Worm (Caenorhabditis elegans): ENCODE data around the gene sap-140.

The sap-140 gene

ce11 chrIII:7495616-7496146, 3.9 kb upstream of the sap-140 start:
- TF ChIP-seq hlh-30 (tag; optimal IDR thresholded peaks at IDR 0.05; ENCODE audit: insufficient read depth) (no peak), ama-1 (optimal IDR thresholded peaks at IDR 0.05) (no peak), lin-11 (tag; optimal IDR thresholded peaks at IDR 0.05) (no peak), sdc-2 (tag; optimal IDR thresholded peaks at IDR 0.05) (no peak), nfya-1 (tag; optimal IDR thresholded peaks at IDR 0.05) (no peak), zip-5 (tag; optimal IDR thresholded peaks at IDR 0.05) (no peak), ztf-16 (tag; optimal IDR thresholded peaks at IDR 0.05) (no peak), nhr-11 (tag; optimal IDR thresholded peaks at IDR 0.05) (no peak), rnt-1 (tag; optimal IDR thresholded peaks at IDR 0.05) (no peak), ceh-24 (tag; optimal IDR thresholded peaks at IDR 0.05) (no peak), K02D7.2 (tag; optimal IDR thresholded peaks at IDR 0.05) (no peak)

ce11 chrIII:7497782-7498266, 1.7 kb upstream of the sap-140 start, which contains the start of gene cgh-1:
Gene cgh-1, minus strand, starts transcription at chrIII:7497832.
- no peak for TF ChIP-seq C38D4.7 (GFP tag; optimal IDR thresholded peaks at IDR 0.05)
- no peak for TF ChIP-seq hlh-13 (GFP tag; optimal IDR thresholded peaks at IDR 0.05)
- TF ChIP-seq sox-2 (GFP tag; IDR thresholded peaks at IDR 0.05): no peak
- no peak for TF ChIP-seq mec-3 (tag; optimal IDR thresholded peaks at IDR 0.05; ENCODE audit: borderline replicate concordance)
- TF ChIP-seq pros-1 (tag; optimal IDR thresholded peaks at IDR 0.05): no peak
- no peak for TF ChIP-seq nhr-232 (tag; optimal IDR thresholded peaks at IDR 0.05)
- no peak for TF ChIP-seq K02D7.2 (tag; optimal IDR thresholded peaks at IDR 0.05)
- TF ChIP-seq ref-2 (tag; optimal IDR thresholded peaks at IDR 0.05): no peak
- no peak for TF ChIP-seq ceh-24 (tag; optimal IDR thresholded peaks at IDR 0.05)
- no peak for TF ChIP-seq ceh-30 (tag; optimal IDR thresholded peaks at IDR 0.05)
- no peak for TF ChIP-seq ets-4 (tag; optimal IDR thresholded peaks at IDR 0.05)

- peak; percentile 65 for TF ChIP-seq tbx-2 (tag; optimal IDR thresholded peaks at IDR 0.05)
- peak; percentile 26 for TF ChIP-seq ets-4 (tag; optimal IDR thresholded peaks at IDR 0.05)
- no peak for TF ChIP-seq fax-1 (tag; optimal IDR thresholded peaks at IDR 0.05)
- TF ChIP-seq fkh-10 (GFP tag; optimal IDR thresholded peaks at IDR 0.05): no peak
- no peak for TF ChIP-seq pha-4 (tag; optimal IDR thresholded peaks at IDR 0.05)
- TF ChIP-seq madf-2 (tag; optimal IDR thresholded peaks at IDR 0.05): no peak
- no peak for TF ChIP-seq unc-3 (GFP tag; conservative IDR thresholded peaks at IDR 0.05)
- no peak for TF ChIP-seq unc-3 (tag; optimal IDR thresholded peaks at IDR 0.05)
- TF ChIP-seq ceh-34 (tag; optimal IDR thresholded peaks at IDR 0.05): peak; percentile 71
- no peak for TF ChIP-seq elt-4 (tag; optimal IDR thresholded peaks at IDR 0.05)
- no peak for TF ChIP-seq lin-11 (tag; optimal IDR thresholded peaks at IDR 0.05)
- TF ChIP-seq hlh-6 (tag; optimal IDR thresholded peaks at IDR 0.05): no peak
- peak; percentile 81 for TF ChIP-seq dve-1 (tag; optimal IDR thresholded peaks at IDR 0.05)
- TF ChIP-seq ceh-31 (tag; optimal IDR thresholded peaks at IDR 0.05): peak; percentile 69
- TF ChIP-seq hlh-30 (tag; optimal IDR thresholded peaks at IDR 0.05; ENCODE audit: insufficient read depth): peak; percentile 49
- no peak for TF ChIP-seq ceh-6 (GFP tag; optimal IDR thresholded peaks at IDR 0.05)
- peak; percentile 81 for TF ChIP-seq ceh-18 (tag; optimal IDR thresholded peaks at IDR 0.05)
- peak; percentile 50 for TF ChIP-seq ceh-14 (tag; optimal IDR thresholded peaks at IDR 0.05)
- peak; percentile 56 for TF ChIP-seq hlh-8 (tag; optimal IDR thresholded peaks at IDR 0.05)
- TF ChIP-seq pqm-1 (tag; optimal IDR thresholded peaks at IDR 0.05): no peak
- TF ChIP-seq unc-42 (tag; optimal IDR thresholded peaks at IDR 0.05): peak; percentile 62
- TF ChIP-seq pax-1 (tag; optimal IDR thresholded peaks at IDR 0.05): no peak
- TF ChIP-seq che-1 (tag; optimal IDR thresholded peaks at IDR 0.05): no peak
- TF ChIP-seq unc-55 (GFP tag; optimal IDR thresholded peaks at IDR 0.05): peak; percentile 71
- TF ChIP-seq rnt-1 (tag; optimal IDR thresholded peaks at IDR 0.05): peak; percentile 67
- TF ChIP-seq tbx-7 (tag; optimal IDR thresholded peaks at IDR 0.05): no peak
- TF ChIP-seq fkh-6 (tag; optimal IDR thresholded peaks at IDR 0.05): no peak
- peak; percentile 84 for TF ChIP-seq nfya-1 (tag; optimal IDR thresholded peaks at IDR 0.05)
- TF ChIP-seq ttx-3 (tag; optimal IDR thresholded peaks at IDR 0.05): no peak
- TF ChIP-seq hlh-15 (tag; optimal IDR thresholded peaks at IDR 0.05): no peak
- no peak for TF ChIP-seq eyg-1 (tag; optimal IDR thresholded peaks at IDR 0.05)
- TF ChIP-seq F13H6.1 (tag; optimal IDR thresholded peaks at IDR 0.05): no peak
- no peak for TF ChIP-seq ceh-22 (tag; optimal IDR thresholded peaks at IDR 0.05)
- TF ChIP-seq pag-3 (tag; optimal IDR thresholded peaks at IDR 0.05; ENCODE audit: borderline replicate concordance): no peak
- no peak for TF ChIP-seq odd-2 (tag; optimal IDR thresholded peaks at IDR 0.05)
- no peak for TF ChIP-seq hlh-13 (GFP tag; optimal IDR thresholded peaks at IDR 0.05)
Observed at ce11 chrIII:7498346-7498745, 1.2 kb upstream of the sap-140 start.
